Fruit fly (Drosophila melanogaster): ENCODE measurements around the gene CG31897.

DNA sequence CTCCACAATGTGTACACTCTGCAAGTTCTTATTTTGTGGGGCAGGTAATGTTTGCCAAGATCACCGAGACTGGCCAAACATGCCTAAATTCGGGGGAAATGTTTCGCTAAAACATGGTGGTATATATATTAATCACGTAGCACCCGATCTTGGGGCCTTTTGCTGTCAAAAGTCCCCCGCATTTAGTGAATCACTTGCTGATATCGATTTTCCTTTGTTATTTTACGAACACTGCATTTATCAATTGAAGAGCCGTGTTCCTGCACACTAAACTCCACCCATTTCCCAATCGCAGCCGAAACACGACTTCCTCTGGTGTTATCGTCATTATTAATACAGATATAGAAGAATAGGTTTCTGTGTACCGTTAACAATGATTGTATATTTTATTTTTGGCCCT is 20.5 kb upstream of the CG31897 start:
- TF ChIP-seq Pif1A (GFP tag; optimal IDR thresholded peaks at IDR 0.05) (no peak), EcR (GFP tag; optimal IDR thresholded peaks at IDR 0.05) (no peak), D1 (tag; optimal IDR thresholded peaks at IDR 0.05) (no peak), CG17806 (tag; optimal IDR thresholded peaks at IDR 0.05) (no peak)
